Worm (Caenorhabditis elegans): ENCODE data around the gene F07G6.2.
"Not testable (repeated sequence)": the region's sequence is repeated elsewhere in the genome, so short reads cannot be mapped to it uniquely, and the experiment has no call there.

F07G6.2 gene

ce11 chrX:1727056-1727455 lies at the start of gene F07G6.2:
Gene F07G6.2 (plus strand): TSS chrX:1727356.
- TF ChIP-seq ham-2 (GFP tag; optimal IDR thresholded peaks at IDR 0.05) (no peak), sptf-1 (tag; optimal IDR thresholded peaks at IDR 0.05) (no peak), unc-62 (GFP tag; optimal IDR thresholded peaks at IDR 0.05) (no peak), ceh-83 (GFP tag; optimal IDR thresholded peaks at IDR 0.05) (no peak), snpc-4 (tag; optimal IDR thresholded peaks at IDR 0.05) (no peak), ces-1 (GFP tag; optimal IDR thresholded peaks at IDR 0.05) (no peak)

ce11 chrX:1678021-1678420 lies 49.1 kb upstream of the F07G6.2 start, which contains the start of gene fbxa-170:
Gene fbxa-170 (minus strand): TSS chrX:1678121.
- no peak for TF ChIP-seq pha-4 (tag; optimal IDR thresholded peaks at IDR 0.05)
- TF ChIP-seq ceh-43 (GFP tag; optimal IDR thresholded peaks at IDR 0.05) = no peak
- no peak for TF ChIP-seq unc-62 (GFP tag; optimal IDR thresholded peaks at IDR 0.05)
- no peak for TF ChIP-seq elt-3 (tag; optimal IDR thresholded peaks at IDR 0.05)
- no peak for TF ChIP-seq ceh-39 (tag; optimal IDR thresholded peaks at IDR 0.05)
- no peak for TF ChIP-seq lin-32 (GFP tag; optimal IDR thresholded peaks at IDR 0.05)
- TF ChIP-seq tbx-8 (GFP tag; optimal IDR thresholded peaks at IDR 0.05) = no peak
- TF ChIP-seq cnd-1 (tag; optimal IDR thresholded peaks at IDR 0.05) = no peak
- TF ChIP-seq hlh-1 (tag; optimal IDR thresholded peaks at IDR 0.05) = no peak
- no peak for TF ChIP-seq ham-2 (GFP tag; optimal IDR thresholded peaks at IDR 0.05)
- TF ChIP-seq unc-120 (tag; optimal IDR thresholded peaks at IDR 0.05; ENCODE audit: poor library complexity, severe bottlenecking) = no peak
- TF ChIP-seq nhr-76 (tag; optimal IDR thresholded peaks at IDR 0.05) = no peak
- TF ChIP-seq lsy-2 (tag; optimal IDR thresholded peaks at IDR 0.05) = no peak
- TF ChIP-seq flh-1 (GFP tag; optimal IDR thresholded peaks at IDR 0.05) = no peak
- TF ChIP-seq M03D4.4 (tag; optimal IDR thresholded peaks at IDR 0.05) = no peak
- TF ChIP-seq sptf-1 (tag; optimal IDR thresholded peaks at IDR 0.05) = no peak

ce11 chrX:1682558-1682957 lies 44.6 kb upstream of the F07G6.2 start, which contains the start of gene meg-4:
Gene meg-4 (plus strand): TSS chrX:1682954.
- TF ChIP-seq ceh-43 (GFP tag; optimal IDR thresholded peaks at IDR 0.05) = no peak
- TF ChIP-seq ztf-11 (tag; optimal IDR thresholded peaks at IDR 0.05) = no peak
- TF ChIP-seq cnd-1 (tag; optimal IDR thresholded peaks at IDR 0.05) = no peak
- TF ChIP-seq snpc-4 (tag; optimal IDR thresholded peaks at IDR 0.05) = no peak
- TF ChIP-seq nhr-76 (tag; optimal IDR thresholded peaks at IDR 0.05) = no peak
- TF ChIP-seq drap-1 (GFP tag; optimal IDR thresholded peaks at IDR 0.05) = no peak
- no peak for TF ChIP-seq sptf-1 (tag; optimal IDR thresholded peaks at IDR 0.05)
- TF ChIP-seq flh-1 (GFP tag; optimal IDR thresholded peaks at IDR 0.05) = no peak
- TF ChIP-seq unc-120 (tag; optimal IDR thresholded peaks at IDR 0.05; ENCODE audit: poor library complexity, severe bottlenecking) = no peak
- TF ChIP-seq nhr-237 (tag; optimal IDR thresholded peaks at IDR 0.05) = no peak
- no peak for TF ChIP-seq sem-2 (GFP tag; optimal IDR thresholded peaks at IDR 0.05)
- TF ChIP-seq M03D4.4 (tag; optimal IDR thresholded peaks at IDR 0.05) = no peak
- no peak for TF ChIP-seq ceh-39 (tag; optimal IDR thresholded peaks at IDR 0.05)
- no peak for TF ChIP-seq mep-1 (tag; optimal IDR thresholded peaks at IDR 0.05)
- no peak for TF ChIP-seq tbx-8 (GFP tag; optimal IDR thresholded peaks at IDR 0.05)

ce11 chrX:1687079-1687478 lies 40.1 kb upstream of the F07G6.2 start, which contains the start of gene C36C9.11:
Gene C36C9.11 (plus strand): TSS chrX:1687379.
- not testable (repeated sequence) for TF ChIP-seq blmp-1 (tag; optimal IDR thresholded peaks at IDR 0.05); drap-1 (GFP tag; optimal IDR thresholded peaks at IDR 0.05); zip-8 (tag; optimal IDR thresholded peaks at IDR 0.05)

- not testable (repeated sequence) for TF ChIP-seq M03D4.4 (tag; optimal IDR thresholded peaks at IDR 0.05); ceh-83 (GFP tag; optimal IDR thresholded peaks at IDR 0.05); elt-1 (tag; optimal IDR thresholded peaks at IDR 0.05; ENCODE audit: borderline replicate concordance, insufficient read depth)
These were observed 37.2 kb upstream of the F07G6.2 start, which contains the start of gene C36C9.12 for ce11 chrX:1689996-1690395. Gene C36C9.12 (minus strand): TSS chrX:1690096.

ce11 chrX:1690894-1691293 lies 36.3 kb upstream of the F07G6.2 start, which contains the start of gene C36C9.6:
Gene C36C9.6 (minus strand): TSS chrX:1690994.
- TF ChIP-seq nhr-237 (tag; optimal IDR thresholded peaks at IDR 0.05); snpc-4 (tag; optimal IDR thresholded peaks at IDR 0.05); ces-1 (GFP tag; optimal IDR thresholded peaks at IDR 0.05): not testable (repeated sequence)

Data from whole organism, mixed stage, embryonic.